Worm (Caenorhabditis elegans): Measurements from ENCODE around the gene K06H6.1.

DNA sequence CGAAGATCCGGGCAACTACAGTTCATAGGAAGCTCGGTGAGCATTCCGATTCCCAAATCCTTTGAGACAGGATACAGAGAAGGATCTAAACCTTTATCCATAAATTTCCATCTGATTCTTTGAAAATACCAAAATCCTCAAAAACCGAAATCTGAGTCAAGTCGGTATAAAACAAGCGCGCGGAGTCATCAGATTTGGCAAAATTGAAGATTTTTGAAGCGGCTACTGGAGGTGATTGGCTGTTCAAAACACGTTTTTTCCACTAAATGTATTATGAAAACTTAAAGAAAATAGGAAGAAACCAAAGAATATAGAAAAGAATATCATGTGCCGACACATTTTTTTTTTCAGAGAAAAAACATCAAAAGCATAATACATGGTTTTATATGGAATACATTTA lies 13.3 kb upstream of the K06H6.1 start, which contains the start of gene C14C6.13:
- TF ChIP-seq nfya-1 (tag; optimal IDR thresholded peaks at IDR 0.05; ENCODE audit: borderline replicate concordance, insufficient read depth) (no peak), atf-7 (tag; optimal IDR thresholded peaks at IDR 0.05) (no peak), F57A8.1 (GFP tag; optimal IDR thresholded peaks at IDR 0.05) (no peak), unc-62 (GFP tag; optimal IDR thresholded peaks at IDR 0.05) (no peak), bed-2 (GFP tag; IDR thresholded peaks at IDR 0.05) (no peak), ama-1 (optimal IDR thresholded peaks at IDR 0.05) (no peak), ama-1 (GFP tag; optimal IDR thresholded peaks at IDR 0.05) (no peak), akir-1 (GFP tag; optimal IDR thresholded peaks at IDR 0.05) (no peak), tbp1 (GFP tag; optimal IDR thresholded peaks at IDR 0.05) (no peak)

Measured in whole organism, young adult.